Worm (Caenorhabditis elegans) whole organism, L4/young adult: Measurements from ENCODE around the gene sri-50.
"Not testable (repeated sequence)": the region's sequence is repeated elsewhere in the genome, so short reads cannot be mapped to it uniquely, and the experiment has no call there.

ENCODE experiments used
- W03F9.2 ChIP-seq: fragments of 150-350 bp; optimal IDR thresholded peaks from 2 replicates; lab custom pipeline; 2014; ENCODE audit warnings: missing biosample characterization, missing genetic modification characterization
- dao-5 ChIP-seq: sonication (generic microtip); optimal IDR thresholded peaks from 2 replicates; lab custom pipeline; 2016; ENCODE audit warnings: missing genotype, missing genetic modification characterization, moderate library complexity, missing compliant biosample characterization
- him-1 ChIP-seq: sonication (generic microtip); optimal IDR thresholded peaks from 2 replicates; lab custom pipeline; 2016; ENCODE audit warnings: missing genotype, missing genetic modification reagents, missing genetic modification characterization, missing compliant biosample characterization

DNA sequence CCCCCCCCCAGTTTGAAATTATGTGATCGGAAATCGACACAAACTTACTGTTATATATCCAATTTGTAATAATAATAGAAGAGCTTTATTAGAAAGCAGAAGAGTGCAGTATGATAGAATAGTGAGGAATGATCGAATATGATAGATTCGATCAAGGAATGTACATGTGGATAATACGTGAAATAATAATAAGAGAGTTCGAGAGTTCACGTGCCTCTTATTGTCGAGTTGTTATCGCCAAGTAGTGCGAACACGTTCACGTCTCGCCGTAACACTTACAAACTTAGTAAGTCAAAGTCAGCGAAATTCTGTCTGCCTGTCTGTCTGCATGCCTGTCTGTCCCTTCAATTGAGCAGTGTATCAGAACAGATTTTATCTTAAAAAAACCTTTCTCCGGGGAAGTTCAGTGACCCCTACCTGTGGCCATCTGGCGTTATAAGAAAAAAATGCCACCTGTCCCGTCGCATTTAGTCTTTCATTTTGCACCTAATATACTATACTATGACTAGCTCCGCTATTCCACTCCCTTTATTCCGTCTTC, 20.1 kb upstream of the sri-50 start, which contains the start of the genes Y27F2A.6 and Y27F2A.8:
- not testable (repeated sequence) for TF ChIP-seq him-1, dao-5, W03F9.2 (tag; lab: Kevin White, UChicago)
